Fruit fly (Drosophila melanogaster): Measurements from ENCODE around the gene CG46468.

The CG46468 gene

dm6 chr2L:9539988-9540573 is 25.2 kb downstream of the CG46468 start, which contains the start of gene CG17855 (continued):
- TF ChIP-seq mam (GFP tag; optimal IDR thresholded peaks at IDR 0.05) (no peak), trh (GFP tag; optimal IDR thresholded peaks at IDR 0.05) (no peak), CG9797 (GFP tag; optimal IDR thresholded peaks at IDR 0.05) (peak; percentile 30), Med (GFP tag) (peak; percentile 69), CG10321 (GFP tag; IDR thresholded peaks at IDR 0.05) (no peak), Atf3 (GFP tag; optimal IDR thresholded peaks at IDR 0.05) (no peak), Lhr (GFP tag; optimal IDR thresholded peaks at IDR 0.05) (peak; percentile 5), slbo (GFP tag; IDR thresholded peaks at IDR 0.05) (no peak), CG33557 (GFP tag; optimal IDR thresholded peaks at IDR 0.05) (no peak), pros (GFP tag; optimal IDR thresholded peaks at IDR 0.05) (no peak), chn (GFP tag; optimal IDR thresholded peaks at IDR 0.05) (no peak), CG16813 (GFP tag; IDR thresholded peaks at IDR 0.05; ENCODE audit: partially characterized antibody) (no peak), jing (GFP tag; optimal IDR thresholded peaks at IDR 0.05) (no peak), Antp (GFP tag; optimal IDR thresholded peaks at IDR 0.05) (no peak), HmgZ (tag; optimal IDR thresholded peaks at IDR 0.05) (no peak), exex (tag; optimal IDR thresholded peaks at IDR 0.05) (peak; percentile 15), her (GFP tag; optimal IDR thresholded peaks at IDR 0.05) (no peak), Myb (GFP tag; optimal IDR thresholded peaks at IDR 0.05) (peak; percentile 81), Sry-β (GFP tag; optimal IDR thresholded peaks at IDR 0.05) (no peak), grn (GFP tag; optimal IDR thresholded peaks at IDR 0.05) (no peak), gce (GFP tag; IDR thresholded peaks at IDR 0.05) (no peak), Trl (optimal IDR thresholded peaks at IDR 0.05) (no peak), Trl (GFP tag; optimal IDR thresholded peaks at IDR 0.05) (no peak), CG11504 (tag; optimal IDR thresholded peaks at IDR 0.05) (no peak), CG3847 (GFP tag; IDR thresholded peaks at IDR 0.05) (no peak), CG16863 (GFP tag; optimal IDR thresholded peaks at IDR 0.05) (no peak), MBD-R2 (GFP tag; IDR thresholded peaks at IDR 0.05) (no peak), CG18764 (GFP tag; optimal IDR thresholded peaks at IDR 0.05) (no peak), Kr (GFP tag; optimal IDR thresholded peaks at IDR 0.05) (no peak), CG4282 (GFP tag; optimal IDR thresholded peaks at IDR 0.05) (no peak), CG11560 (tag; IDR thresholded peaks at IDR 0.05) (no peak), CG2116 (GFP tag; optimal IDR thresholded peaks at IDR 0.05) (peak; percentile 89), CG15073 (GFP tag; optimal IDR thresholded peaks at IDR 0.05) (no peak), CG14710 (tag; optimal IDR thresholded peaks at IDR 0.05) (no peak), CG6254 (GFP tag; optimal IDR thresholded peaks at IDR 0.05) (no peak), zf30C (GFP tag; optimal IDR thresholded peaks at IDR 0.05) (no peak), nmo (GFP tag; optimal IDR thresholded peaks at IDR 0.05) (no peak), CG1529 (GFP tag; optimal IDR thresholded peaks at IDR 0.05) (no peak), CG17612 (GFP tag; IDR thresholded peaks at IDR 0.05) (no peak), CG30403 (GFP tag; optimal IDR thresholded peaks at IDR 0.05) (no peak), NFAT (GFP tag; IDR thresholded peaks at IDR 0.05) (no peak), tgo (GFP tag; IDR thresholded peaks at IDR 0.05) (no peak), CTCF (GFP tag; optimal IDR thresholded peaks at IDR 0.05) (peak; percentile 95), insv (GFP tag; optimal IDR thresholded peaks at IDR 0.05) (no peak), Mad (GFP tag; optimal IDR thresholded peaks at IDR 0.05) (no peak), CG12071 (GFP tag; optimal IDR thresholded peaks at IDR 0.05) (no peak), Doc2 (GFP tag; IDR thresholded peaks at IDR 0.05) (no peak), zen (tag; optimal IDR thresholded peaks at IDR 0.05) (no peak), CG2202 (tag; optimal IDR thresholded peaks at IDR 0.05) (no peak), Hsf (GFP tag; optimal IDR thresholded peaks at IDR 0.05) (no peak), Ada2b (GFP tag; IDR thresholded peaks at IDR 0.05) (no peak), NC2α (GFP tag; optimal IDR thresholded peaks at IDR 0.05) (no peak), Nf-YA (GFP tag; IDR thresholded peaks at IDR 0.05) (no peak)
